Fruit fly (Drosophila melanogaster): ENCODE measurements around the gene tin.

DNA sequence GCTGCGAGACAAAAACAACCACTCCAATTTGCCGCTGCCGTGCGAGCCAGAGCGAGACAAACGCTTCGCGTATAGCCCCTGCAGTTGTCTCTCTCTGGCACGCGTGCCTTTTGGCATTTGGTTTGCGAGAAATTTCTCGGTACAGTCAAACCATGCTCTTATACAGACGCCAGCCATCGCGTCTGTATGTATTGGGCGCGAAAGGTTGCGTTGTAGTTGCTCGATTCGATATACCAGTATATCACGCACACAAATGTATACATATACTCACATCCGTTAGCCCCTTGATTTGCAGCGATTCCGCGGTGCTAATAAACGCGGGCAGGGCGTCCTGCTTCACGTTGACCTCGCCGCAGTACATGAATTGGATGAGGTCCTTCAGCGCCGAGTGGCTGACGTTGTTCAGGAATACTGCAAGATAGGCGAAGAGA is 2.4 kb upstream of the tin start:
- TF ChIP-seq h (optimal IDR thresholded peaks at IDR 0.05) (no peak), insv (optimal IDR thresholded peaks at IDR 0.05) (no peak), ttk (optimal IDR thresholded peaks at IDR 0.05) (no peak), Myc (optimal IDR thresholded peaks at IDR 0.05) (no peak), psq (optimal IDR thresholded peaks at IDR 0.05) (no peak)
